Fruit fly (Drosophila melanogaster): ENCODE results near the gene Spn31A.

The Spn31A gene

dm6 chr2L:10032415-10032814 lies 28.2 kb upstream of the Spn31A start, which contains the start of gene obst-B (continued):
- no peak for TF ChIP-seq BtbVII (GFP tag; optimal IDR thresholded peaks at IDR 0.05)
- no peak for TF ChIP-seq p53 (GFP tag; optimal IDR thresholded peaks at IDR 0.05)
- TF ChIP-seq Xbp1 (GFP tag; optimal IDR thresholded peaks at IDR 0.05), result no peak
- no peak for TF ChIP-seq Nf-YA (GFP tag; IDR thresholded peaks at IDR 0.05)
- TF ChIP-seq sob (GFP tag; IDR thresholded peaks at IDR 0.05), result no peak
- TF ChIP-seq nerfin-2 (GFP tag; IDR thresholded peaks at IDR 0.05; ENCODE audit: partially characterized antibody), result 0 out of 2 replicates have a peak, but pooled peaks have one; percentile 23
- TF ChIP-seq Ets65A (GFP tag), result peak; percentile 49
- TF ChIP-seq sd (tag; optimal IDR thresholded peaks at IDR 0.05), result peak; percentile 76

- TF ChIP-seq CG13296 (GFP tag; optimal IDR thresholded peaks at IDR 0.05), result no peak
- no peak for TF ChIP-seq Rfx (GFP tag; IDR thresholded peaks at IDR 0.05)
- no peak for TF ChIP-seq nerfin-1 (tag; optimal IDR thresholded peaks at IDR 0.05)
- no peak for TF ChIP-seq CG3726 (GFP tag; IDR thresholded peaks at IDR 0.05)
- TF ChIP-seq CG10321 (GFP tag; IDR thresholded peaks at IDR 0.05), result no peak
- no peak for TF ChIP-seq Ets97D (GFP tag; optimal IDR thresholded peaks at IDR 0.05)
- no peak for TF ChIP-seq run (tag; optimal IDR thresholded peaks at IDR 0.05)
- TF ChIP-seq ase (GFP tag; IDR thresholded peaks at IDR 0.05), result no peak
- no peak for TF ChIP-seq fd64A (GFP tag; optimal IDR thresholded peaks at IDR 0.05)
- TF ChIP-seq crc (GFP tag; optimal IDR thresholded peaks at IDR 0.05), result no peak
- TF ChIP-seq CG2129 (GFP tag; IDR thresholded peaks at IDR 0.05; ENCODE audit: partially characterized antibody), result no peak
- no peak for TF ChIP-seq dmrt99B (tag; optimal IDR thresholded peaks at IDR 0.05)
- 0 out of 2 replicates have a peak, but pooled peaks have one; percentile 20 for TF ChIP-seq amos (GFP tag; IDR thresholded peaks at IDR 0.05; ENCODE audit: partially characterized antibody)
- no peak for TF ChIP-seq Atf6 (GFP tag; IDR thresholded peaks at IDR 0.05)
- TF ChIP-seq ATbp (GFP tag; optimal IDR thresholded peaks at IDR 0.05), result no peak
- no peak for TF ChIP-seq rib (GFP tag; IDR thresholded peaks at IDR 0.05)
- no peak for TF ChIP-seq ap (GFP tag; IDR thresholded peaks at IDR 0.05)
- TF ChIP-seq vnd (GFP tag; IDR thresholded peaks at IDR 0.05; ENCODE audit: partially characterized antibody), result peak; percentile 80
- TF ChIP-seq btn (GFP tag; optimal IDR thresholded peaks at IDR 0.05), result no peak
- no peak for TF ChIP-seq CG7745 (tag; optimal IDR thresholded peaks at IDR 0.05)
- peak; percentile 52; the same call in 1 of the 3 replicates for TF ChIP-seq Opbp (GFP tag; IDR thresholded peaks at IDR 0.05; ENCODE audit: partially characterized antibody)
- TF ChIP-seq CG8281 (tag; optimal IDR thresholded peaks at IDR 0.05), result no peak
- no peak for TF ChIP-seq CG10274 (GFP tag; optimal IDR thresholded peaks at IDR 0.05)
- TF ChIP-seq CG12219 (GFP tag; optimal IDR thresholded peaks at IDR 0.05), result no peak
- no peak for TF ChIP-seq tll (GFP tag; optimal IDR thresholded peaks at IDR 0.05)
- TF ChIP-seq lab (GFP tag; optimal IDR thresholded peaks at IDR 0.05), result no peak
- TF ChIP-seq bab2 (GFP tag; optimal IDR thresholded peaks at IDR 0.05), result no peak
- no peak for TF ChIP-seq gem (tag; optimal IDR thresholded peaks at IDR 0.05)
- TF ChIP-seq Eip74EF (GFP tag; optimal IDR thresholded peaks at IDR 0.05), result no peak
- no peak for TF ChIP-seq CG8924 (tag; optimal IDR thresholded peaks at IDR 0.05)
- TF ChIP-seq wdn (GFP tag; IDR thresholded peaks at IDR 0.05), result no peak
- TF ChIP-seq Fer3 (tag; optimal IDR thresholded peaks at IDR 0.05), result no peak
- TF ChIP-seq CG30020 (tag; optimal IDR thresholded peaks at IDR 0.05), result no peak
- no peak for TF ChIP-seq nom (GFP tag; optimal IDR thresholded peaks at IDR 0.05)
- no peak for TF ChIP-seq bsh (GFP tag; optimal IDR thresholded peaks at IDR 0.05)
- peak; percentile 95 for TF ChIP-seq tna (GFP tag; IDR thresholded peaks at IDR 0.05; ENCODE audit: partially characterized antibody)
- no peak for TF ChIP-seq chm (GFP tag; IDR thresholded peaks at IDR 0.05)
- TF ChIP-seq CG7839 (tag; optimal IDR thresholded peaks at IDR 0.05), result no peak
- TF ChIP-seq CG9876 (GFP tag; optimal IDR thresholded peaks at IDR 0.05), result no peak
- TF ChIP-seq Max (GFP tag; optimal IDR thresholded peaks at IDR 0.05), result no peak
- TF ChIP-seq Fer1 (GFP tag; optimal IDR thresholded peaks at IDR 0.05), result no peak
These were observed 27.2 kb upstream of the Spn31A start for dm6 chr2L:10033410-10033809.
